Worm (Caenorhabditis elegans) whole organism, L3 larva: ENCODE measurements around the gene tsg-101.

Source experiments
- ceh-16 ChIP-seq: sonication (generic microtip); optimal IDR thresholded peaks from 2 replicates; lab custom pipeline; 2017; ENCODE audit warnings: missing biosample characterization, missing genetic modification characterization
- elt-1 ChIP-seq: fragments of 150-350 bp; optimal IDR thresholded peaks from 2 replicates; lab custom pipeline; 2014; ENCODE audit warnings: missing biosample characterization, missing genetic modification characterization
- unc-62 ChIP-seq: fragments of 150-350 bp; sonication (generic microtip); optimal IDR thresholded peaks from 4 replicates; lab custom pipeline; 2014; ENCODE audit warnings: missing biosample characterization, missing genetic modification reagents, missing genetic modification characterization

ce11 chrIV:3477124-3477523 is 37.2 kb downstream of the tsg-101 start, which contains the start of gene srz-69:
- TF ChIP-seq ceh-16 (no peak), elt-1 (tag; lab: Kevin White, UChicago) (no peak), unc-62 (GFP tag; lab: Kevin White, UChicago) (no peak)
